Worm (Caenorhabditis elegans) whole organism, late embryonic: ENCODE data around the gene bra-1.
A peak's percentile ranks its signal among the peaks of the same experiment; 100 is the strongest.

Source experiments
- ama-1 ChIP-seq: fragments of 150-350 bp; optimal IDR thresholded peaks from 2 replicates; lab custom pipeline; 2014
- elt-2 ChIP-seq: sonication (generic microtip); optimal IDR thresholded peaks from 2 replicates; lab custom pipeline; 2016; ENCODE audit warnings: missing genetic modification reagents, missing genetic modification characterization, missing compliant biosample characterization
- odd-2 ChIP-seq: sonication (generic microtip); optimal IDR thresholded peaks from 2 replicates; lab custom pipeline; 2017; ENCODE audit warnings: antibody characterized with exemption, mild to moderate bottlenecking, missing genetic modification characterization, missing compliant biosample characterization
- pha-2 ChIP-seq: sonication (generic microtip); optimal IDR thresholded peaks from 2 replicates; lab custom pipeline; 2017; ENCODE audit warnings: mild to moderate bottlenecking, missing genetic modification characterization, missing compliant biosample characterization

DNA sequence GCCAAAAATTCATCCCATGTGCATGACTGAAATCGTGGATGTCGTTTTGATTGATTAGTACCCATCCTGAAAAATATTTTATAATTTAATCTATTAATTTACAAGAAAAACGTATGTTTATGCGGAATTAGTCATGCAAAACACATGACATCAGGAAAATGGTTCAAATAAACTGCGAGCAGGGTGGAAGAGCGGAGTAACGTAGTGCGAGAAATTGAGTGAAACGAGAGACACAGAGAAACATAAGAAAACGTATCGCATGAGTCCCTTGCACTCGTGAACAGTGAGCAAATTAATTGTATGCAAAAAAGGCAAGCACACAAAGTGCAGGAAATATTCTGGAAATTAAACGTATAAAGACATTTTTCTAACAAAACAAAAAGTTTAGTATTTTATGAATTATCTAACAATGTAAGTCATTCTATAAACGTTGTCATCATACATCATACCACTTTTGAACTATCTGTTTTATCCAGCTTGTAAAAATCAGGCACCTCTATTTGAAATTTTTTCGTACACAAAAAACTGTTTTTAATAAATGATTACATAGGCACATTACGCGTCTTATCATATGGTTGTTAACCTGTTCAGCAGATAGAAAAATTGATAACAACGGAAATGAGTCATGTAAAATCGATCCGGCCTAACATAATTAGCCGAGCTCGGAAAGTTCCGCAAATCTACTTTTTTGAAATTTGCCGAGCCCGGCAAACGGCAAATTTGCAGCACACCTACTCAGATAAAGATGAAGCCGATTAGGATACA is 2.1 kb upstream of the bra-1 start, which contains the start of gene F54B11.5:
- TF ChIP-seq ama-1 (lab: Kevin White, UChicago), result no peak
- TF ChIP-seq pha-2 (tag; lab: Kevin White, UChicago), result no peak
- TF ChIP-seq elt-2, result peak; percentile 46
- TF ChIP-seq odd-2 (tag; lab: Kevin White, UChicago), result no peak
